Worm (Caenorhabditis elegans): ENCODE data around the gene F10E9.5.

F10E9.5 gene

ce11 chrIII:8356407-8356881, 49.1 kb downstream of the F10E9.5 start:
- TF ChIP-seq ama-1 (optimal IDR thresholded peaks at IDR 0.05) (peak; percentile 59), unc-62 (GFP tag; optimal IDR thresholded peaks at IDR 0.05) (no peak), ztf-4 (tag; optimal IDR thresholded peaks at IDR 0.05) (no peak), nhr-43 (tag; optimal IDR thresholded peaks at IDR 0.05; ENCODE audit: poor library complexity, severe bottlenecking) (peak; percentile 51), ceh-9 (tag; optimal IDR thresholded peaks at IDR 0.05) (no peak), lsy-12 (tag; optimal IDR thresholded peaks at IDR 0.05) (peak; percentile 49), mml-1 (tag; optimal IDR thresholded peaks at IDR 0.05) (no peak), fkh-10 (GFP tag; optimal IDR thresholded peaks at IDR 0.05) (peak; percentile 11), aly-2 (tag; optimal IDR thresholded peaks at IDR 0.05) (no peak), ceh-16 (tag; optimal IDR thresholded peaks at IDR 0.05) (no peak), lin-15B (tag; optimal IDR thresholded peaks at IDR 0.05) (peak; percentile 87), ceh-28 (tag; optimal IDR thresholded peaks at IDR 0.05) (peak; percentile 58), unc-39 (tag; optimal IDR thresholded peaks at IDR 0.05) (no peak), R02D3.7 (tag; optimal IDR thresholded peaks at IDR 0.05) (peak; percentile 32), nhr-23 (tag; optimal IDR thresholded peaks at IDR 0.05) (peak; percentile 46), hmg-11 (tag; optimal IDR thresholded peaks at IDR 0.05) (peak; percentile 95), fkh-2 (tag; optimal IDR thresholded peaks at IDR 0.05) (no peak), fos-1 (tag; optimal IDR thresholded peaks at IDR 0.05) (no peak), elt-1 (tag; optimal IDR thresholded peaks at IDR 0.05) (peak; percentile 15), ZK546.5 (tag; optimal IDR thresholded peaks at IDR 0.05) (no peak), tbx-2 (tag; optimal IDR thresholded peaks at IDR 0.05) (no peak), snpc-4 (tag; optimal IDR thresholded peaks at IDR 0.05) (peak; percentile 70), skn-1 (tag; optimal IDR thresholded peaks at IDR 0.05) (no peak), nfya-1 (tag; optimal IDR thresholded peaks at IDR 0.05; ENCODE audit: insufficient read depth) (peak; percentile 87), nhr-11 (tag; optimal IDR thresholded peaks at IDR 0.05) (peak; percentile 7), jun-1 (tag; optimal IDR thresholded peaks at IDR 0.05) (peak; percentile 80), zag-1 (tag; optimal IDR thresholded peaks at IDR 0.05) (no peak), daf-12 (tag; optimal IDR thresholded peaks at IDR 0.05) (no peak), egl-27 (tag; optimal IDR thresholded peaks at IDR 0.05) (no peak), ztf-11 (tag; optimal IDR thresholded peaks at IDR 0.05) (no peak), elt-2 (tag; optimal IDR thresholded peaks at IDR 0.05) (peak; percentile 49), nhr-12 (tag; optimal IDR thresholded peaks at IDR 0.05) (no peak), nhr-25 (tag; optimal IDR thresholded peaks at IDR 0.05) (peak; percentile 73), nhr-237 (tag; optimal IDR thresholded peaks at IDR 0.05) (no peak), pqm-1 (tag; optimal IDR thresholded peaks at IDR 0.05) (peak; percentile 50), lin-39 (tag; optimal IDR thresholded peaks at IDR 0.05) (peak; percentile 67), nhr-28 (tag; optimal IDR thresholded peaks at IDR 0.05) (no peak), nhr-67 (tag; optimal IDR thresholded peaks at IDR 0.05) (no peak), pha-4 (tag; optimal IDR thresholded peaks at IDR 0.05) (peak; percentile 82), nhr-76 (tag; optimal IDR thresholded peaks at IDR 0.05) (no peak), egl-5 (tag; optimal IDR thresholded peaks at IDR 0.05) (peak; percentile 47)
